Worm (Caenorhabditis elegans) whole organism, young adult: ENCODE measurements around the gene mrpl-10.

Experiments
- B0019.2 ChIP-seq: fragments of 200-800 bp; sonication (Bioruptor generic); conservative IDR thresholded peaks from 2 replicates; pipeline ENCODE4 v1.3.6; 2022; ENCODE audit warnings: missing genetic modification reagents, missing genetic modification characterization, missing compliant biosample characterization
- B0261.1 ChIP-seq: sonication (generic microtip); optimal IDR thresholded peaks from 2 replicates; lab custom pipeline; 2016; ENCODE audit warnings: mild to moderate bottlenecking, missing genetic modification characterization, moderate library complexity, missing compliant biosample characterization
- C06A6.2 ChIP-seq: fragments of 200-800 bp; sonication (Bioruptor generic); conservative IDR thresholded peaks from 2 replicates; pipeline ENCODE4 v1.3.6; 2022; ENCODE audit warnings: missing genetic modification characterization, missing compliant biosample characterization
- C17E4.6 ChIP-seq: fragments of 200-800 bp; sonication (Bioruptor generic); IDR thresholded peaks from 2 replicates; pipeline ENCODE4 v1.3.6; 2022; ENCODE audit warnings: missing genetic modification reagents, missing genetic modification characterization, missing compliant biosample characterization
- D2030.7 ChIP-seq: fragments of 200-800 bp; sonication (Bioruptor generic); IDR thresholded peaks from 2 replicates; pipeline ENCODE4 v1.3.6; 2022; ENCODE audit warnings: missing genetic modification reagents, missing genetic modification characterization, missing compliant biosample characterization
- F22D6.2 ChIP-seq: sonication (generic microtip); optimal IDR thresholded peaks from 2 replicates; lab custom pipeline; 2016; ENCODE audit warnings: mild to moderate bottlenecking, missing genetic modification characterization, missing compliant biosample characterization
- F33H1.4 ChIP-seq: fragments of 200-800 bp; sonication (Bioruptor generic); IDR thresholded peaks from 2 replicates; pipeline ENCODE4 v1.3.6; 2022; ENCODE audit warnings: missing genetic modification reagents, missing genetic modification characterization, missing compliant biosample characterization
- F57A8.1 ChIP-seq: fragments of 200-800 bp; sonication (Bioruptor generic); optimal IDR thresholded peaks from 2 replicates; lab custom pipeline; 2018; ENCODE audit warnings: mild to moderate bottlenecking, missing genetic modification characterization, moderate library complexity, missing compliant biosample characterization
- T07F8.4 ChIP-seq: sonication (generic microtip); optimal IDR thresholded peaks from 2 replicates; lab custom pipeline; 2016; ENCODE audit warnings: mild to moderate bottlenecking, missing genetic modification characterization, moderate library complexity, missing compliant biosample characterization
- T26A5.8 ChIP-seq: sonication (generic microtip); optimal IDR thresholded peaks from 2 replicates; lab custom pipeline; 2016; ENCODE audit warnings: missing genetic modification characterization, missing compliant biosample characterization
- Y56A3A.18 ChIP-seq: fragments of 200-800 bp; sonication (Bioruptor generic); IDR thresholded peaks from 2 replicates; pipeline ENCODE4 v1.3.6; 2022; ENCODE audit warnings: missing genetic modification reagents, missing genetic modification characterization, missing compliant biosample characterization
- Y95B8A.8 ChIP-seq: fragments of 200-800 bp; sonication (Bioruptor generic); IDR thresholded peaks from 2 replicates; pipeline ENCODE4 v1.3.6; 2022; ENCODE audit warnings: missing genetic modification reagents, missing genetic modification characterization, missing compliant biosample characterization
- athp-1 ChIP-seq: sonication (generic microtip); optimal IDR thresholded peaks from 2 replicates; lab custom pipeline; 2017; ENCODE audit warnings: mild to moderate bottlenecking, missing genetic modification characterization, missing compliant biosample characterization
- attf-5 ChIP-seq: fragments of 200-800 bp; sonication (Bioruptor generic); optimal IDR thresholded peaks from 2 replicates; lab custom pipeline; 2018; ENCODE audit warnings: mild to moderate bottlenecking, missing genetic modification characterization, missing compliant biosample characterization
- attf-6 ChIP-seq: fragments of 200-800 bp; sonication (Bioruptor generic); IDR thresholded peaks from 2 replicates; pipeline ENCODE4 v1.3.6; 2022; ENCODE audit warnings: missing genetic modification reagents, missing genetic modification characterization, missing compliant biosample characterization
- bed-2 ChIP-seq: fragments of 200-800 bp; sonication (Bioruptor generic); IDR thresholded peaks from 2 replicates; pipeline ENCODE4 v1.3.6; 2022; ENCODE audit warnings: missing genetic modification reagents, missing genetic modification characterization, missing compliant biosample characterization
- ccch-3 ChIP-seq: fragments of 200-800 bp; sonication (Bioruptor generic); optimal IDR thresholded peaks from 2 replicates; lab custom pipeline; 2018; ENCODE audit warnings: mild to moderate bottlenecking, missing genetic modification characterization, missing compliant biosample characterization
- ceh-100 ChIP-seq: fragments of 200-800 bp; sonication (Bioruptor generic); IDR thresholded peaks from 2 replicates; pipeline ENCODE4 v1.3.6; 2022; ENCODE audit warnings: missing genetic modification reagents, missing genetic modification characterization, missing compliant biosample characterization
- ceh-91 ChIP-seq: fragments of 200-800 bp; sonication (Bioruptor generic); IDR thresholded peaks from 2 replicates; pipeline ENCODE4 v1.3.6; 2022; ENCODE audit warnings: missing genetic modification reagents, missing genetic modification characterization, missing compliant biosample characterization
- die-1 ChIP-seq: sonication (generic microtip); optimal IDR thresholded peaks from 2 replicates; lab custom pipeline; 2016; ENCODE audit warnings: missing genotype, mild to moderate bottlenecking, missing genetic modification characterization, missing compliant biosample characterization
- dox-1 ChIP-seq: fragments of 200-800 bp; sonication (Bioruptor generic); IDR thresholded peaks from 2 replicates; pipeline ENCODE4 v1.3.6; 2022; ENCODE audit warnings: missing genetic modification reagents, missing genetic modification characterization, missing compliant biosample characterization
- dpl-1 ChIP-seq: fragments of 150-350 bp; optimal IDR thresholded peaks from 2 replicates; lab custom pipeline; 2014; ENCODE audit warnings: missing biosample characterization, missing genetic modification reagents, missing genetic modification characterization
- egl-44 ChIP-seq: fragments of 200-800 bp; sonication (Bioruptor generic); IDR thresholded peaks from 2 replicates; pipeline ENCODE4 v1.3.6; 2022; ENCODE audit warnings: missing genetic modification reagents, missing genetic modification characterization, missing compliant biosample characterization
- egrh-3 ChIP-seq: fragments of 200-800 bp; sonication (Bioruptor generic); IDR thresholded peaks from 2 replicates; pipeline ENCODE4 v1.3.6; 2022; ENCODE audit warnings: missing genetic modification reagents, missing genetic modification characterization, missing compliant biosample characterization
- ets-4 ChIP-seq: fragments of 200-800 bp; sonication (Bioruptor generic); optimal IDR thresholded peaks from 2 replicates; lab custom pipeline; 2018; ENCODE audit warnings: mild to moderate bottlenecking, missing genetic modification characterization, missing compliant biosample characterization
- gei-17 ChIP-seq: fragments of 200-800 bp; sonication (Bioruptor generic); optimal IDR thresholded peaks from 2 replicates; lab custom pipeline; 2018; ENCODE audit warnings: mild to moderate bottlenecking, missing genetic modification characterization, missing compliant biosample characterization
- him-1 ChIP-seq: sonication (generic microtip); optimal IDR thresholded peaks from 2 replicates; lab custom pipeline; 2016; ENCODE audit warnings: missing genotype, missing genetic modification reagents, missing genetic modification characterization, missing compliant biosample characterization
- hlh-12 ChIP-seq: sonication (generic microtip); optimal IDR thresholded peaks from 2 replicates; lab custom pipeline; 2016; ENCODE audit warnings: missing genetic modification characterization, missing compliant biosample characterization
- lin-35 ChIP-seq, 3 experiments: fragments of 150-350 bp in 2 of 3; sonication (generic microtip) in 1 of 3; optimal IDR thresholded peaks; 2 replicates each; lab custom pipeline; 2014 to 2018; ENCODE audit warnings: missing biosample characterization in 3 of 3, missing genetic modification characterization in 3 of 3, missing genetic modification reagents in 3 of 3
- lin-40 ChIP-seq: sonication (generic microtip); optimal IDR thresholded peaks from 2 replicates; lab custom pipeline; 2016; ENCODE audit warnings: missing genetic modification characterization, mild to moderate bottlenecking, missing compliant biosample characterization, missing genotype, missing genetic modification reagents
- lsy-27 ChIP-seq: sonication (generic microtip); optimal IDR thresholded peaks from 2 replicates; lab custom pipeline; 2017; ENCODE audit warnings: missing genetic modification characterization, mild to moderate bottlenecking, missing compliant biosample characterization, antibody characterized with exemption, missing genotype, borderline replicate concordance; ENCODE audit not compliant: insufficient read depth
- nhr-179 ChIP-seq: sonication (generic microtip); optimal IDR thresholded peaks from 2 replicates; lab custom pipeline; 2016; ENCODE audit warnings: mild to moderate bottlenecking, missing genetic modification characterization, missing compliant biosample characterization
- nhr-90 ChIP-seq: sonication (generic microtip); optimal IDR thresholded peaks from 2 replicates; lab custom pipeline; 2016; ENCODE audit warnings: missing genotype, mild to moderate bottlenecking, missing genetic modification characterization, missing compliant biosample characterization
- pha-4 ChIP-seq: fragments of 150-350 bp; sonication (generic microtip); optimal IDR thresholded peaks from 2 replicates; lab custom pipeline; 2014; ENCODE audit warnings: missing biosample characterization, missing genetic modification reagents, missing genetic modification characterization
- rec-8 ChIP-seq, 2 experiments: sonication (generic microtip); optimal IDR thresholded peaks; 2 replicates each; lab custom pipeline; 2016; ENCODE audit warnings: mild to moderate bottlenecking in 2 of 2, missing genetic modification characterization in 2 of 2, missing genetic modification reagents in 2 of 2, missing genotype in 2 of 2, missing biosample characterization in 1 of 2, missing compliant biosample characterization in 1 of 2, moderate library complexity in 1 of 2
- repo-1 ChIP-seq: sonication (generic microtip); optimal IDR thresholded peaks from 2 replicates; lab custom pipeline; 2017; ENCODE audit warnings: mild to moderate bottlenecking, missing genetic modification characterization, missing compliant biosample characterization
- rpc-1 ChIP-seq, 2 experiments: fragments of 150-350 bp in 1 of 2; sonication (generic microtip) in 1 of 2; optimal IDR thresholded peaks; 2 replicates each; lab custom pipeline; 2014 to 2018; ENCODE audit warnings: missing biosample characterization in 1 of 2, missing genetic modification characterization in 1 of 2, missing genetic modification reagents in 1 of 2, missing genotype in 1 of 2
- sea-2 ChIP-seq: fragments of 200-800 bp; sonication (Bioruptor generic); IDR thresholded peaks from 2 replicates; pipeline ENCODE4 v1.3.6; 2022; ENCODE audit warnings: missing genetic modification characterization, missing compliant biosample characterization
- snpc-1.1 ChIP-seq: sonication (generic microtip); optimal IDR thresholded peaks from 2 replicates; lab custom pipeline; 2017; ENCODE audit warnings: missing genetic modification characterization, mild to moderate bottlenecking, missing compliant biosample characterization, antibody characterized with exemption, moderate library complexity, missing genotype, missing genetic modification reagents; ENCODE audit not compliant: insufficient read depth
- snpc-1.3 ChIP-seq: sonication (generic microtip); optimal IDR thresholded peaks from 2 replicates; lab custom pipeline; 2017; ENCODE audit warnings: missing genetic modification characterization, mild to moderate bottlenecking, missing compliant biosample characterization, antibody characterized with exemption, moderate library complexity, missing genotype, missing genetic modification reagents; ENCODE audit not compliant: insufficient read depth
- snpc-4 ChIP-seq, 5 experiments: fragments of 150-350 bp in 1 of 5; sonication (generic microtip) in 4 of 5; optimal IDR thresholded peaks; 2 replicates each; lab custom pipeline; 2014 to 2018; ENCODE audit warnings: missing genetic modification characterization in 5 of 5, missing biosample characterization in 3 of 5, antibody characterized with exemption in 2 of 5, mild to moderate bottlenecking in 2 of 5, missing compliant biosample characterization in 2 of 5, missing genotype in 2 of 5, moderate library complexity in 2 of 5, missing genetic modification reagents in 1 of 5
- tbp1 ChIP-seq: fragments of 200-800 bp; sonication (Bioruptor generic); optimal IDR thresholded peaks from 2 replicates; lab custom pipeline; 2018; ENCODE audit warnings: mild to moderate bottlenecking, missing genetic modification characterization, missing compliant biosample characterization
- tbx-9 ChIP-seq: sonication (generic microtip); optimal IDR thresholded peaks from 2 replicates; lab custom pipeline; 2016; ENCODE audit warnings: borderline replicate concordance, missing genetic modification characterization, inconsistent platforms, missing compliant biosample characterization
- tlf-1 ChIP-seq: fragments of 200-800 bp; sonication (Bioruptor generic); optimal IDR thresholded peaks from 2 replicates; lab custom pipeline; 2018; ENCODE audit warnings: mild to moderate bottlenecking, missing genetic modification characterization, missing compliant biosample characterization
- unc-62 ChIP-seq: fragments of 150-350 bp; optimal IDR thresholded peaks from 2 replicates; lab custom pipeline; 2014; ENCODE audit warnings: missing biosample characterization, missing genetic modification reagents, missing genetic modification characterization
- ztf-25 ChIP-seq: fragments of 200-800 bp; sonication (Bioruptor generic); IDR thresholded peaks from 2 replicates; pipeline ENCODE4 v1.3.6; 2022; ENCODE audit warnings: missing genetic modification reagents, missing genetic modification characterization, missing compliant biosample characterization
- ztf-28 ChIP-seq: fragments of 200-800 bp; sonication (Bioruptor generic); IDR thresholded peaks from 2 replicates; pipeline ENCODE4 v1.3.6; 2022; ENCODE audit warnings: missing genetic modification reagents, missing genetic modification characterization, missing compliant biosample characterization

mrpl-10 gene

DNA sequence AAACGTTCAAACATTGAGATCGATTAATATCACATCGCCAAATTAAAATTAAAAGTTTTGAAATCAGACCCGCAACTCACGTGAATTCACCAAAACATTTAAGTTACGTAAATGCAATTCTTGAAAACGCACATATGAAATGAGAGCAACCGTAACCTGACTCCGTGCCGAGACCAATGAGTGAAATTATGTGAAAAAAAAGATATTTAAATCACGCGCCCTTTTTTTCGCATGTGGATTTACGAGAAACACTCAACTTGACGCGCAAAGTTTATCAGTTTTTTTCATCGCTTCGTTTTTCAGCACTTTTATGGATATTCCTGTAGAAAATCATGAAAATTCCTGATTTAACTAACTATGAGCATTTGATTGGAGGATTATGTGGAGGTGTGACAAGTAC is 2.3 kb downstream of the mrpl-10 start, which contains the start of the genes gei-14 and slc-25A32 (continued):
- no peak for TF ChIP-seq nhr-90 (tag; lab: Kevin White, UChicago)
- no peak for TF ChIP-seq pha-4 (tag; lab: Kevin White, UChicago)
- no peak for TF ChIP-seq rec-8 (tag; optimal IDR thresholded peaks at IDR 0.05; lab: Kevin White, UChicago)
- TF ChIP-seq lin-35 (GFP tag; optimal IDR thresholded peaks at IDR 0.05; lab: Kevin White, UChicago), result peak; percentile 50 to 75 (median 65)
- no peak for TF ChIP-seq rpc-1 (optimal IDR thresholded peaks at IDR 0.05; lab: Kevin White, UChicago)
- TF ChIP-seq rpc-1 (tag; optimal IDR thresholded peaks at IDR 0.05; lab: Kevin White, UChicago), result no peak
- no peak for TF ChIP-seq sea-2 (GFP tag; lab: Robert Waterston, UW)
- no peak for TF ChIP-seq C17E4.6 (GFP tag; lab: Robert Waterston, UW)
- TF ChIP-seq lin-40 (tag; lab: Kevin White, UChicago), result no peak
- TF ChIP-seq B0019.2 (GFP tag; lab: Robert Waterston, UW), result peak; percentile 88
- no peak for TF ChIP-seq gei-17 (GFP tag; lab: Kevin White, UChicago)
- TF ChIP-seq attf-5 (GFP tag; lab: Kevin White, UChicago), result no peak
- no peak for TF ChIP-seq snpc-4 (GFP tag; optimal IDR thresholded peaks at IDR 0.05; lab: Kevin White, UChicago)
- TF ChIP-seq snpc-4 (tag; optimal IDR thresholded peaks at IDR 0.05; lab: Kevin White, UChicago), result peak in 3 of 4 experiments; percentile 22 to 47 (median 29)
- no peak for TF ChIP-seq ccch-3 (GFP tag; lab: Kevin White, UChicago)
- peak; percentile 35 for TF ChIP-seq tbp1 (GFP tag; lab: Kevin White, UChicago)
- no peak for TF ChIP-seq bed-2 (GFP tag; lab: Robert Waterston, UW)
- TF ChIP-seq T07F8.4 (tag; lab: Kevin White, UChicago), result no peak
- TF ChIP-seq egl-44 (GFP tag; lab: Robert Waterston, UW), result no peak
- no peak for TF ChIP-seq repo-1 (tag; lab: Kevin White, UChicago)
- no peak for TF ChIP-seq F22D6.2
- TF ChIP-seq dox-1 (GFP tag; lab: Robert Waterston, UW), result peak; percentile 73
- no peak for TF ChIP-seq F57A8.1 (GFP tag; lab: Kevin White, UChicago)
- no peak for TF ChIP-seq egrh-3 (GFP tag; lab: Robert Waterston, UW)
- no peak for TF ChIP-seq nhr-179
- no peak for TF ChIP-seq Y95B8A.8 (GFP tag; lab: Robert Waterston, UW)
- TF ChIP-seq Y56A3A.18 (GFP tag; lab: Robert Waterston, UW), result no peak
- no peak for TF ChIP-seq ztf-28 (GFP tag; lab: Robert Waterston, UW)
- no peak for TF ChIP-seq unc-62 (GFP tag; lab: Kevin White, UChicago)
- TF ChIP-seq tlf-1 (GFP tag; lab: Kevin White, UChicago), result peak; percentile 50
- no peak for TF ChIP-seq tbx-9 (tag; lab: Kevin White, UChicago)
- no peak for TF ChIP-seq die-1 (tag; lab: Kevin White, UChicago)
- no peak for TF ChIP-seq T26A5.8 (tag; lab: Kevin White, UChicago)
- peak; percentile 0 for TF ChIP-seq snpc-1.1 (tag; lab: Kevin White, UChicago)
- TF ChIP-seq F33H1.4, result peak; percentile 92
- TF ChIP-seq him-1 (tag; lab: Kevin White, UChicago), result peak; percentile 73
- TF ChIP-seq snpc-1.3 (tag; lab: Kevin White, UChicago), result no peak
- no peak for TF ChIP-seq hlh-12 (tag; lab: Kevin White, UChicago)
- TF ChIP-seq athp-1 (tag; lab: Kevin White, UChicago), result peak; percentile 43
- no peak for TF ChIP-seq attf-6 (GFP tag; lab: Robert Waterston, UW)
- no peak for TF ChIP-seq ztf-25
- TF ChIP-seq B0261.1 (tag; lab: Kevin White, UChicago), result no peak
- peak; percentile 58 for TF ChIP-seq D2030.7 (GFP tag; lab: Robert Waterston, UW)
- TF ChIP-seq ceh-91 (GFP tag; lab: Robert Waterston, UW), result peak; percentile 87
- TF ChIP-seq ceh-100 (GFP tag; lab: Robert Waterston, UW), result 0 out of 2 replicates have a peak, but pooled peaks have one; percentile 31
- no peak for TF ChIP-seq C06A6.2 (GFP tag; lab: Robert Waterston, UW)
- peak; percentile 83 for TF ChIP-seq dpl-1 (GFP tag; lab: Kevin White, UChicago)
- no peak for TF ChIP-seq ets-4 (GFP tag; lab: Kevin White, UChicago)
- TF ChIP-seq lsy-27 (tag; lab: Kevin White, UChicago), result no peak
